Fruit fly (Drosophila melanogaster) whole organism, embryonic: ENCODE data around the gene CG33203.
A peak's percentile ranks its signal among the peaks of the same experiment; 100 is the strongest.

Source experiments
- B-H1 ChIP-seq: fragments of 200-800 bp; sonication (Bioruptor generic); IDR thresholded peaks from 3 replicates; pipeline ENCODE4 v1.3.6; 2022; ENCODE audit warnings: missing biosample characterization, missing genetic modification characterization
- Bgb ChIP-seq: fragments of 200-800 bp; sonication (Bioruptor generic); IDR thresholded peaks from 2 replicates; pipeline ENCODE4 v1.3.6; 2022; ENCODE audit warnings: missing biosample characterization, missing genetic modification characterization; ENCODE audit not compliant: partially characterized antibody
- BtbVII ChIP-seq: fragments of 200-800 bp; sonication (Bioruptor generic); optimal IDR thresholded peaks from 3 replicates; lab custom pipeline; 2017; ENCODE audit warnings: missing biosample characterization, mild to moderate bottlenecking, missing genetic modification characterization
- CG11695 ChIP-seq: fragments of 200-800 bp; sonication (Bioruptor generic); IDR thresholded peaks from 3 replicates; pipeline ENCODE4 v1.3.6; 2022; ENCODE audit warnings: missing biosample characterization, missing genetic modification characterization
- CG12299 ChIP-seq: fragments of 200-800 bp; sonication (Bioruptor generic); optimal IDR thresholded peaks from 2 replicates; lab custom pipeline; 2018; ENCODE audit warnings: missing biosample characterization, mild to moderate bottlenecking, missing genetic modification characterization
- CG12659 ChIP-seq: fragments of 200-800 bp; sonication (Bioruptor generic); optimal IDR thresholded peaks from 3 replicates; lab custom pipeline; 2017; ENCODE audit warnings: mild to moderate bottlenecking, missing biosample characterization, missing genetic modification reagents, missing genetic modification characterization
- CG13287 ChIP-seq: fragments of 200-800 bp; sonication (Bioruptor generic); IDR thresholded peaks from 2 replicates; pipeline ENCODE4 v1.3.6; 2022; ENCODE audit warnings: missing biosample characterization, missing genetic modification characterization; ENCODE audit not compliant: partially characterized antibody
- CG14965 ChIP-seq: fragments of 200-800 bp; sonication (Bioruptor generic); optimal IDR thresholded peaks from 2 replicates; lab custom pipeline; 2016; ENCODE audit warnings: missing biosample characterization, missing genetic modification characterization, borderline replicate concordance
- CG17328 ChIP-seq: fragments of 200-800 bp; sonication (Bioruptor generic); IDR thresholded peaks from 2 replicates; pipeline ENCODE4 v1.3.6; 2022; ENCODE audit warnings: missing biosample characterization, missing genetic modification characterization
- CG17568 ChIP-seq: fragments of 200-800 bp; sonication (Bioruptor generic); optimal IDR thresholded peaks from 2 replicates; lab custom pipeline; 2018; ENCODE audit warnings: missing biosample characterization, mild to moderate bottlenecking, missing genetic modification characterization, moderate library complexity
- CG2120 ChIP-seq: fragments of 200-800 bp; sonication (Bioruptor generic); optimal IDR thresholded peaks from 3 replicates; lab custom pipeline; 2016; ENCODE audit warnings: missing biosample characterization, missing genetic modification characterization
- CG31388 ChIP-seq: fragments of 200-800 bp; sonication (Bioruptor generic); optimal IDR thresholded peaks from 2 replicates; lab custom pipeline; 2016; ENCODE audit warnings: missing biosample characterization, missing genetic modification characterization
- CG4424 ChIP-seq: fragments of 200-800 bp; sonication (Bioruptor generic); optimal IDR thresholded peaks from 3 replicates; lab custom pipeline; 2016; ENCODE audit warnings: missing biosample characterization, missing genetic modification characterization
- CG6654 ChIP-seq: fragments of 200-800 bp; sonication (Bioruptor generic); optimal IDR thresholded peaks from 2 replicates; lab custom pipeline; 2017; ENCODE audit warnings: missing biosample characterization, mild to moderate bottlenecking, missing genetic modification characterization
- CG6683 ChIP-seq: fragments of 200-800 bp; sonication (Bioruptor generic); optimal IDR thresholded peaks from 2 replicates; lab custom pipeline; 2017; ENCODE audit warnings: missing biosample characterization, mild to moderate bottlenecking, missing genetic modification characterization, missing genetic modification reagents
- CG6689 ChIP-seq: fragments of 200-800 bp; sonication (Bioruptor generic); IDR thresholded peaks from 2 replicates; pipeline ENCODE4 v1.3.6; 2022; ENCODE audit warnings: missing biosample characterization, missing genetic modification characterization
- CG6765 ChIP-seq: fragments of 200-800 bp; sonication (Bioruptor generic); optimal IDR thresholded peaks from 3 replicates; lab custom pipeline; 2017; ENCODE audit warnings: missing biosample characterization, mild to moderate bottlenecking, missing genetic modification characterization
- CG7963 ChIP-seq: fragments of 200-800 bp; sonication (Bioruptor generic); IDR thresholded peaks from 3 replicates; pipeline ENCODE4 v1.3.6; 2022; ENCODE audit warnings: missing biosample characterization, missing genetic modification characterization; ENCODE audit not compliant: partially characterized antibody
- CG8388 ChIP-seq: fragments of 200-800 bp; sonication (Bioruptor generic); optimal IDR thresholded peaks from 2 replicates; lab custom pipeline; 2019; ENCODE audit warnings: missing biosample characterization, mild to moderate bottlenecking, missing genetic modification characterization, moderate library complexity
- CG9437 ChIP-seq: fragments of 200-800 bp; sonication (Bioruptor generic); optimal IDR thresholded peaks from 2 replicates; lab custom pipeline; 2018; ENCODE audit warnings: missing biosample characterization, mild to moderate bottlenecking, missing genetic modification characterization
- D ChIP-seq, 2 experiments: fragments of 200-800 bp in 1 of 2; fragments of >200 bp in 1 of 2; sonication (Bioruptor generic) in 1 of 2; optimal IDR thresholded peaks; 2 replicates in 1 of 2; 3 replicates in 1 of 2; lab custom pipeline; 2017; ENCODE audit warnings: mild to moderate bottlenecking in 1 of 2, missing biosample characterization in 1 of 2, missing genetic modification characterization in 1 of 2, missing genetic modification reagents in 1 of 2
- Dbx ChIP-seq: fragments of 200-800 bp; sonication (Bioruptor generic); IDR thresholded peaks from 3 replicates; pipeline ENCODE4 v1.3.6; 2022; ENCODE audit warnings: missing biosample characterization, missing genetic modification characterization
- Dp ChIP-seq: fragments of 200-800 bp; sonication (Bioruptor generic); optimal IDR thresholded peaks from 2 replicates; lab custom pipeline; 2018; ENCODE audit warnings: missing biosample characterization, mild to moderate bottlenecking, missing genetic modification characterization, moderate library complexity
- Hmx ChIP-seq: fragments of 200-800 bp; sonication (Bioruptor generic); optimal IDR thresholded peaks from 2 replicates; lab custom pipeline; 2016; ENCODE audit warnings: missing biosample characterization, missing genetic modification characterization
- Mes4 ChIP-seq: fragments of 200-800 bp; sonication (Bioruptor generic); optimal IDR thresholded peaks from 2 replicates; lab custom pipeline; 2016; ENCODE audit warnings: missing biosample characterization, missing genetic modification characterization
- Oaz ChIP-seq: fragments of 200-800 bp; sonication (Bioruptor generic); IDR thresholded peaks from 2 replicates; pipeline ENCODE4 v1.3.6; 2022; ENCODE audit warnings: missing biosample characterization, missing genetic modification characterization
- YL-1 ChIP-seq: fragments of 200-800 bp; sonication (Bioruptor generic); optimal IDR thresholded peaks from 3 replicates; lab custom pipeline; 2017; ENCODE audit warnings: missing biosample characterization, mild to moderate bottlenecking, missing genetic modification characterization
- ara ChIP-seq: fragments of 200-800 bp; sonication (Bioruptor generic); IDR thresholded peaks from 2 replicates; pipeline ENCODE4 v1.3.6; 2022; ENCODE audit warnings: missing biosample characterization, missing genetic modification characterization
- bsh ChIP-seq, 2 experiments: fragments of 200-800 bp; sonication (Bioruptor generic); optimal IDR thresholded peaks; 2 replicates each; lab custom pipeline; 2017 to 2018; ENCODE audit warnings: mild to moderate bottlenecking in 2 of 2, missing biosample characterization in 2 of 2, missing genetic modification characterization in 2 of 2, moderate library complexity in 1 of 2
- btn ChIP-seq: fragments of 200-800 bp; sonication (Bioruptor generic); optimal IDR thresholded peaks from 2 replicates; lab custom pipeline; 2016; ENCODE audit warnings: missing biosample characterization, missing genetic modification characterization
- cg ChIP-seq: fragments of 200-800 bp; sonication (Bioruptor generic); optimal IDR thresholded peaks from 3 replicates; lab custom pipeline; 2019; ENCODE audit warnings: missing biosample characterization, mild to moderate bottlenecking, missing genetic modification characterization, moderate library complexity
- crp ChIP-seq, 2 experiments: fragments of 200-800 bp; sonication (Bioruptor generic); optimal IDR thresholded peaks; 2 replicates in 1 of 2; 3 replicates in 1 of 2; lab custom pipeline; 2017; ENCODE audit warnings: missing biosample characterization in 2 of 2, missing genetic modification characterization in 2 of 2, mild to moderate bottlenecking in 1 of 2, moderate library complexity in 1 of 2
- fd102C ChIP-seq: fragments of 200-800 bp; sonication (Bioruptor generic); optimal IDR thresholded peaks from 2 replicates; lab custom pipeline; 2018; ENCODE audit warnings: missing biosample characterization, mild to moderate bottlenecking, missing genetic modification characterization, moderate library complexity
- hb ChIP-seq: fragments of 200-800 bp; sonication (Bioruptor generic); IDR thresholded peaks from 3 replicates; pipeline ENCODE4 v1.3.6; 2022; ENCODE audit warnings: missing biosample characterization, missing genetic modification characterization; ENCODE audit not compliant: partially characterized antibody
- insv ChIP-seq, 2 experiments: fragments of 200-800 bp; sonication (Bioruptor generic); optimal IDR thresholded peaks; 3 replicates each; lab custom pipeline; 2016 to 2018; ENCODE audit warnings: missing biosample characterization in 2 of 2, missing genetic modification characterization in 2 of 2
- mirr ChIP-seq: fragments of 200-800 bp; sonication (Bioruptor generic); optimal IDR thresholded peaks from 3 replicates; lab custom pipeline; 2018; ENCODE audit warnings: missing biosample characterization, mild to moderate bottlenecking, missing genetic modification characterization
- otp ChIP-seq: fragments of 200-800 bp; sonication (Bioruptor generic); IDR thresholded peaks from 3 replicates; pipeline ENCODE4, ENCODE4 v1.3.6; 2022; ENCODE audit warnings: missing biosample characterization, missing genetic modification characterization
- p53 ChIP-seq: fragments of 200-800 bp; sonication (Bioruptor generic); optimal IDR thresholded peaks from 2 replicates; lab custom pipeline; 2016; ENCODE audit warnings: missing biosample characterization, missing genetic modification characterization
- psq ChIP-seq: fragments of 200-800 bp; sonication (Bioruptor generic); optimal IDR thresholded peaks from 2 replicates; lab custom pipeline; 2017; ENCODE audit warnings: missing biosample characterization, missing genetic modification characterization
- pzg ChIP-seq: fragments of 200-800 bp; sonication (Bioruptor generic); optimal IDR thresholded peaks from 3 replicates; lab custom pipeline; 2018; ENCODE audit warnings: missing biosample characterization, mild to moderate bottlenecking, missing genetic modification characterization, moderate library complexity
- ranshi ChIP-seq: fragments of 200-800 bp; sonication (Bioruptor generic); IDR thresholded peaks from 2 replicates; pipeline ENCODE4 v1.3.6; 2022; ENCODE audit warnings: missing biosample characterization, missing genetic modification characterization
- stc ChIP-seq: fragments of 200-800 bp; sonication (Bioruptor generic); IDR thresholded peaks from 2 replicates; pipeline ENCODE4 v1.3.6; 2022; ENCODE audit warnings: missing biosample characterization, missing genetic modification characterization
- tup ChIP-seq: fragments of 200-800 bp; sonication (Bioruptor generic); optimal IDR thresholded peaks from 2 replicates; lab custom pipeline; 2016; ENCODE audit warnings: missing biosample characterization, mild to moderate bottlenecking, missing genetic modification characterization, moderate library complexity
- wor ChIP-seq: fragments of 200-800 bp; sonication (Bioruptor generic); IDR thresholded peaks from 2 replicates; pipeline ENCODE4 v1.3.6; 2022; ENCODE audit warnings: missing biosample characterization, missing genetic modification characterization
- zf30C ChIP-seq: fragments of 200-800 bp; sonication (Bioruptor generic); optimal IDR thresholded peaks from 3 replicates; lab custom pipeline; 2018; ENCODE audit warnings: missing biosample characterization, mild to moderate bottlenecking, missing genetic modification characterization
- zfh2 ChIP-seq: fragments of 200-800 bp; sonication (Bioruptor generic); optimal IDR thresholded peaks from 2 replicates; lab custom pipeline; 2016; ENCODE audit warnings: missing biosample characterization, missing genetic modification characterization

CG33203 gene

DNA sequence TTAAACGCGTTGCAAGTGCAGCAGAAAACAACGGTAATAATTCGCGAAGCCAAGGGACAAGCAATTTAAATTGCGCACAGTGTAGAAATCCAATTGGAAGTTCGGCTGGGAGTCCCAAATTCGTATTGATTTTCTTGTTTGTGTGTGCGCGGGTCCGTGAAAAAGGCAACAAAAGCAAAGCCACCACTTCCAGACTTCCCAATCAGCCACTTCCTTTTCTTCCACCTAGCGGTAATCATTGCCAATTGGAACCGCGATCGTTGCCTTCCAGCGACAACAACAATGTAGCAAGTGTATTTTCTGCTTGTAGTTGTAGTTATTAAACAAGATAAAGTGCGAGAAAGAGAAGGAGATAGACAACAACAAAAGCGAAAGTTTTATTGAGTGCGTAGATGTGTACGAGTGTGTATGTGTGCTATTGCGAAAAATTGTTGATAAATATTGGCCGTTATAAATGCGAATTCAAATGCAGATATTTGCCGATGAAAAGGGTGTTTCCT lies 42.1 kb downstream of the CG33203 start (continued):
- TF ChIP-seq tup (GFP tag; lab: Kevin White, UChicago) (no peak), CG4424 (GFP tag; lab: Kevin White, UChicago) (no peak), D (optimal IDR thresholded peaks at IDR 0.05; lab: Kevin White, UChicago) (peak; percentile 29), D (GFP tag; optimal IDR thresholded peaks at IDR 0.05; lab: Kevin White, UChicago) (no peak), crp (GFP tag; optimal IDR thresholded peaks at IDR 0.05; lab: Kevin White, UChicago) (peak in 1 of 2 experiments; percentile 13), stc (GFP tag; lab: Robert Waterston, UW) (peak; percentile 60), Hmx (GFP tag; lab: Kevin White, UChicago) (no peak), BtbVII (GFP tag; lab: Kevin White, UChicago) (peak; percentile 4), ara (0 out of 2 replicates have a peak, but pooled peaks have one; percentile 36), CG6683 (GFP tag; lab: Kevin White, UChicago) (no peak), CG6765 (GFP tag; lab: Kevin White, UChicago) (peak; percentile 39), psq (no peak), CG17568 (peak; percentile 40), zf30C (peak; percentile 23), wor (GFP tag; lab: Robert Waterston, UW) (no peak), bsh (GFP tag; optimal IDR thresholded peaks at IDR 0.05; lab: Kevin White, UChicago) (peak in 1 of 2 experiments; percentile 1), cg (GFP tag; lab: Kevin White, UChicago) (peak; percentile 48), otp (GFP tag; lab: Robert Waterston, UW) (0 out of 3 replicates have a peak, but pooled peaks have one; percentile 2), Mes4 (GFP tag; lab: Kevin White, UChicago) (peak; percentile 28), CG2120 (GFP tag; lab: Kevin White, UChicago) (no peak), Dp (GFP tag; lab: Kevin White, UChicago) (no peak), YL-1 (GFP tag; lab: Kevin White, UChicago) (no peak), CG11695 (GFP tag; lab: Robert Waterston, UW) (0 out of 3 replicates have a peak, but pooled peaks have one; percentile 12), btn (GFP tag; lab: Kevin White, UChicago) (peak; percentile 3), Bgb (GFP tag; lab: Robert Waterston, UW) (no peak), insv (GFP tag; optimal IDR thresholded peaks at IDR 0.05; lab: Kevin White, UChicago) (peak; percentile 97 to 98)

DNA sequence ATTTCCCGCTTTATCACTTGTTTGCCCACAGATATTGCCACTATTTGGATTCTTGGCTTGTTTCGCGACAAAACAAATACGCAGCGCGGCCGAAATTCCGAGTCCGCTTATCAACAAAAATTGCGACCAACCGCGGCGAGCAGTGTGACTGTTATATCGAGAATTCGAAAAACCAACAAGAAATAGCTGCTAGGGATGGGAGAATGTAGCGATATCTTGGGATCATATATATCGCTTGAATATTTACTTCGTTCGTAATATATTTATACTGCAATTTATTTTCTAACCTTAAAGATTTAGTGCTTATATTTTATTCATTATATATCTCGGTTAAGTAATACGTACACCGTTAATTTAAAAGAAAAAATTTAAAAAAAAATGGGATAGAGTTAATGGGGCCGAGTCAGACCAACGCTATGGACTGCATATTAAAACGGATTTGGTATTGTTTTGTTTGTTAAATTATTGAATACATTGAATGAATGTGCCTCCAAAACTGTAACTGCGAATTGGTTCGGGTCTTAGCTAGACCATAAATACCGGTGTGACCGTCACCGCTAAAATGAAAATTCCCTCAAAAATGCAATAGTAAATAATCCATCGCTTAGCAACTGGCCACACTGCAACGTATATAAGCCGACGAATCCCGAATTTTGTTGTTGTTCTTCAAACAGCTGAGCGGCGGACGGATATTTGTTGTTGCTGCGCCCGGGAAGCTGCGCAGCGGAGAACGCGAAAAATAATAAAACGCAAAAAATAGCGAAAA lies 42.7 kb downstream of the CG33203 start, which contains the start of the genes Apc and spg:
Apc (minus strand) TSS at position 138 of the 766 bp plus-strand sequence.
spg (plus strand) TSS at position 660 of the 766 bp plus-strand sequence.
- TF ChIP-seq p53 (GFP tag; lab: Kevin White, UChicago) (no peak), CG31388 (GFP tag; lab: Kevin White, UChicago) (no peak), Bgb (GFP tag; lab: Robert Waterston, UW) (peak; percentile 65), btn (GFP tag; lab: Kevin White, UChicago) (no peak), CG6689 (0 out of 2 replicates have a peak, but pooled peaks have one; percentile 10), CG8388 (GFP tag; lab: Kevin White, UChicago) (no peak), CG6654 (GFP tag; lab: Kevin White, UChicago) (peak; percentile 99), Dbx (peak; percentile 53; the same call in 2 of the 3 replicates), ranshi (GFP tag; lab: Robert Waterston, UW) (peak; percentile 50; the same call in 1 of the 2 replicates), CG17328 (GFP tag; lab: Robert Waterston, UW) (0 out of 2 replicates have a peak, but pooled peaks have one; percentile 4), CG7963 (GFP tag; lab: Robert Waterston, UW) (no peak), zfh2 (no peak), CG2120 (GFP tag; lab: Kevin White, UChicago) (peak; percentile 53), CG14965 (GFP tag; lab: Kevin White, UChicago) (no peak), B-H1 (GFP tag; lab: Robert Waterston, UW) (no peak; the same call in 2 of the 3 replicates), CG9437 (no peak), mirr (peak; percentile 59), pzg (GFP tag; lab: Kevin White, UChicago) (peak; percentile 93), CG12299 (tag; lab: Kevin White, UChicago) (peak; percentile 37), Oaz (no peak), hb (GFP tag; lab: Robert Waterston, UW) (peak; percentile 53; the same call in 1 of the 3 replicates), CG12659 (GFP tag; lab: Kevin White, UChicago) (peak; percentile 87), CG13287 (peak; percentile 80), fd102C (GFP tag; lab: Kevin White, UChicago) (peak; percentile 29)
